Worm (Caenorhabditis elegans) whole organism, L3 larva: ENCODE results near the gene T23G4.127.

Experiments used
- elt-1 ChIP-seq: fragments of 150-350 bp; optimal IDR thresholded peaks from 2 replicates; lab custom pipeline; 2014; ENCODE audit warnings: missing biosample characterization, missing genetic modification characterization
- lin-39 ChIP-seq: fragments of 150-350 bp; optimal IDR thresholded peaks from 2 replicates; lab custom pipeline; 2018; ENCODE audit warnings: missing biosample characterization, missing genetic modification reagents, missing genetic modification characterization
- nhr-25 ChIP-seq: sonication (generic microtip); optimal IDR thresholded peaks from 2 replicates; lab custom pipeline; 2017; ENCODE audit warnings: missing biosample characterization, missing genetic modification characterization
- pha-4 ChIP-seq: fragments of 150-350 bp; optimal IDR thresholded peaks from 2 replicates; lab custom pipeline; 2014; ENCODE audit warnings: missing biosample characterization, missing genetic modification reagents, missing genetic modification characterization
- unc-62 ChIP-seq: fragments of 150-350 bp; sonication (generic microtip); optimal IDR thresholded peaks from 4 replicates; lab custom pipeline; 2014; ENCODE audit warnings: missing biosample characterization, missing genetic modification reagents, missing genetic modification characterization
- ztf-4 ChIP-seq: fragments of 150-350 bp; optimal IDR thresholded peaks from 2 replicates; lab custom pipeline; 2014; ENCODE audit warnings: missing biosample characterization, missing genetic modification characterization

DNA sequence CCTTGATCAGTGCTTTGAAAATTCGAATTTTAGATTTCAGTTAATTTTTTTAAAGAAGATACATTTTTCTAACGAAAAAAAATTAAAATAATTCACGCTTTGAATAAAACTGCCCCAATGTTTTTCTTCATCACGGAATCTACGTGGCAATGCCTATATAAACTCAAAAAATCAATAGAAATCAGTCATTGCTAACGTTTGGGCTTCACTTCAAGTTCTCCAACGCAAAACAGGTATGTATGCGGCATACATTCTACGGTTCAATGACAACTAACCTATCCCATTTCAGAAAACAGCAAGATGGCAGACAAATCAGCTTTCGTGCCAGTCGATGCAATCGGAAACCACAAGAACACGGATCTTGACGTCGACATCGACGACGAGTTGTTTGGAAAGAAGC is 46.9 kb upstream of the T23G4.127 start, which contains the start of gene C47A4.5:
- TF ChIP-seq unc-62 (GFP tag; lab: Kevin White, UChicago) = no peak
- no peak for TF ChIP-seq lin-39 (tag; lab: Kevin White, UChicago)
- TF ChIP-seq ztf-4 (tag; lab: Kevin White, UChicago) = no peak
- TF ChIP-seq nhr-25 (tag; lab: Kevin White, UChicago) = no peak
- no peak for TF ChIP-seq elt-1
- no peak for TF ChIP-seq pha-4 (tag; lab: Kevin White, UChicago)
